Worm (Caenorhabditis elegans) whole organism, mixed stage, embryonic: ENCODE results near the gene C07E3.9.

Source experiments
- M03D4.4 ChIP-seq: sonication (generic microtip); optimal IDR thresholded peaks from 2 replicates; lab custom pipeline; 2017; ENCODE audit warnings: mild to moderate bottlenecking, missing genetic modification characterization, missing compliant biosample characterization
- bed-3 ChIP-seq: fragments of 200-800 bp; sonication (Bioruptor generic); optimal IDR thresholded peaks from 3 replicates; lab custom pipeline; 2018; ENCODE audit warnings: mild to moderate bottlenecking, missing genetic modification characterization, moderate library complexity, missing compliant biosample characterization
- blmp-1 ChIP-seq: fragments of 150-350 bp; optimal IDR thresholded peaks from 2 replicates; lab custom pipeline; 2014; ENCODE audit warnings: missing biosample characterization, missing genetic modification characterization
- ceh-39 ChIP-seq: fragments of 150-350 bp; optimal IDR thresholded peaks from 2 replicates; lab custom pipeline; 2014; ENCODE audit warnings: missing biosample characterization, missing genetic modification characterization
- ceh-43 ChIP-seq: fragments of 200-800 bp; sonication (Bioruptor generic); optimal IDR thresholded peaks from 2 replicates; lab custom pipeline; 2018; ENCODE audit warnings: mild to moderate bottlenecking, missing genetic modification characterization, moderate library complexity, missing compliant biosample characterization
- ceh-83 ChIP-seq: fragments of 200-800 bp; sonication (Bioruptor generic); optimal IDR thresholded peaks from 2 replicates; lab custom pipeline; 2018; ENCODE audit warnings: mild to moderate bottlenecking, missing genetic modification characterization, missing compliant biosample characterization
- ces-1 ChIP-seq: fragments of 150-350 bp; optimal IDR thresholded peaks from 2 replicates; lab custom pipeline; 2014; ENCODE audit warnings: missing biosample characterization, missing genetic modification reagents, missing genetic modification characterization
- cnd-1 ChIP-seq: fragments of 200-800 bp; sonication (Bioruptor generic); optimal IDR thresholded peaks from 2 replicates; lab custom pipeline; 2018; ENCODE audit warnings: mild to moderate bottlenecking, missing genetic modification characterization, missing compliant biosample characterization
- drap-1 ChIP-seq: fragments of 200-800 bp; sonication (Bioruptor generic); optimal IDR thresholded peaks from 3 replicates; lab custom pipeline; 2018; ENCODE audit warnings: mild to moderate bottlenecking, missing genetic modification characterization, missing compliant biosample characterization
- elt-1 ChIP-seq: sonication (generic microtip); optimal IDR thresholded peaks from 2 replicates; lab custom pipeline; 2017; ENCODE audit warnings: missing genetic modification characterization, mild to moderate bottlenecking, missing compliant biosample characterization, antibody characterized with exemption, moderate library complexity, borderline replicate concordance; ENCODE audit not compliant: insufficient read depth
- elt-3 ChIP-seq: fragments of 150-350 bp; optimal IDR thresholded peaks from 2 replicates; lab custom pipeline; 2014; ENCODE audit warnings: missing biosample characterization, missing genetic modification characterization
- flh-1 ChIP-seq: fragments of 200-800 bp; sonication (Bioruptor generic); optimal IDR thresholded peaks from 2 replicates; lab custom pipeline; 2018; ENCODE audit warnings: mild to moderate bottlenecking, missing genetic modification characterization, moderate library complexity, missing compliant biosample characterization
- ham-2 ChIP-seq: fragments of 200-800 bp; sonication (Bioruptor generic); optimal IDR thresholded peaks from 2 replicates; lab custom pipeline; 2018; ENCODE audit warnings: mild to moderate bottlenecking, missing genetic modification characterization, missing compliant biosample characterization
- hlh-1 ChIP-seq: fragments of 150-350 bp; optimal IDR thresholded peaks from 2 replicates; lab custom pipeline; 2014; ENCODE audit warnings: missing biosample characterization, missing genetic modification reagents, missing genetic modification characterization
- lin-13 ChIP-seq: fragments of 150-350 bp; optimal IDR thresholded peaks from 2 replicates; lab custom pipeline; 2014; ENCODE audit warnings: missing biosample characterization, missing genetic modification characterization
- lin-32 ChIP-seq: fragments of 200-800 bp; sonication (Bioruptor generic); optimal IDR thresholded peaks from 2 replicates; lab custom pipeline; 2018; ENCODE audit warnings: mild to moderate bottlenecking, missing genetic modification characterization, missing compliant biosample characterization
- lsy-2 ChIP-seq: fragments of 150-350 bp; optimal IDR thresholded peaks from 2 replicates; lab custom pipeline; 2014; ENCODE audit warnings: missing biosample characterization, missing genetic modification characterization
- mab-5 ChIP-seq: fragments of 150-350 bp; optimal IDR thresholded peaks from 2 replicates; lab custom pipeline; 2014; ENCODE audit warnings: missing biosample characterization, missing genetic modification characterization
- mep-1 ChIP-seq: fragments of 150-350 bp; optimal IDR thresholded peaks from 2 replicates; lab custom pipeline; 2017; ENCODE audit warnings: missing biosample characterization, missing genetic modification reagents, missing genetic modification characterization, inconsistent platforms
- mls-2 ChIP-seq: sonication (generic microtip); optimal IDR thresholded peaks from 2 replicates; lab custom pipeline; 2016; ENCODE audit warnings: mild to moderate bottlenecking, missing genetic modification characterization, moderate library complexity, missing compliant biosample characterization
- nhr-12 ChIP-seq: fragments of 150-350 bp; optimal IDR thresholded peaks from 2 replicates; lab custom pipeline; 2014; ENCODE audit warnings: missing biosample characterization, missing genetic modification characterization
- nhr-2 ChIP-seq: fragments of 150-350 bp; optimal IDR thresholded peaks from 2 replicates; lab custom pipeline; 2014; ENCODE audit warnings: missing biosample characterization, missing genetic modification characterization
- nhr-237 ChIP-seq: fragments of 150-350 bp; optimal IDR thresholded peaks from 2 replicates; lab custom pipeline; 2014; ENCODE audit warnings: missing biosample characterization, missing genetic modification characterization
- nhr-28 ChIP-seq: fragments of 150-350 bp; optimal IDR thresholded peaks from 2 replicates; lab custom pipeline; 2014; ENCODE audit warnings: missing biosample characterization, missing genetic modification characterization
- nhr-76 ChIP-seq: sonication (generic microtip); optimal IDR thresholded peaks from 2 replicates; lab custom pipeline; 2017; ENCODE audit warnings: missing biosample characterization, missing genetic modification characterization
- pha-4 ChIP-seq: fragments of 150-350 bp; optimal IDR thresholded peaks from 2 replicates; lab custom pipeline; 2018; ENCODE audit warnings: missing biosample characterization, missing genetic modification reagents, missing genetic modification characterization
- sem-2 ChIP-seq: fragments of 200-800 bp; sonication (Bioruptor generic); optimal IDR thresholded peaks from 2 replicates; lab custom pipeline; 2018; ENCODE audit warnings: mild to moderate bottlenecking, missing genetic modification characterization, missing compliant biosample characterization
- snpc-4 ChIP-seq: fragments of 150-350 bp; optimal IDR thresholded peaks from 2 replicates; lab custom pipeline; 2014; ENCODE audit warnings: missing biosample characterization, missing genetic modification characterization
- sptf-1 ChIP-seq: sonication (generic microtip); optimal IDR thresholded peaks from 2 replicates; lab custom pipeline; 2017; ENCODE audit warnings: mild to moderate bottlenecking, missing genetic modification characterization, moderate library complexity, missing compliant biosample characterization
- tbx-8 ChIP-seq: fragments of 200-800 bp; sonication (Bioruptor generic); optimal IDR thresholded peaks from 2 replicates; lab custom pipeline; 2018; ENCODE audit warnings: mild to moderate bottlenecking, missing genetic modification characterization, moderate library complexity, missing compliant biosample characterization
- unc-120 ChIP-seq: sonication (generic microtip); optimal IDR thresholded peaks from 2 replicates; lab custom pipeline; 2017; ENCODE audit warnings: missing genetic modification characterization, missing compliant biosample characterization; ENCODE audit not compliant: poor library complexity, severe bottlenecking
- unc-39 ChIP-seq: fragments of 150-350 bp; optimal IDR thresholded peaks from 2 replicates; lab custom pipeline; 2014; ENCODE audit warnings: missing biosample characterization, missing genetic modification characterization
- unc-62 ChIP-seq: fragments of 150-350 bp; optimal IDR thresholded peaks from 2 replicates; lab custom pipeline; 2014; ENCODE audit warnings: missing biosample characterization, missing genetic modification reagents, missing genetic modification characterization
- zip-8 ChIP-seq: fragments of 150-350 bp; optimal IDR thresholded peaks from 2 replicates; lab custom pipeline; 2014; ENCODE audit warnings: missing biosample characterization, missing genetic modification characterization
- ztf-11 ChIP-seq: fragments of 150-350 bp; optimal IDR thresholded peaks from 2 replicates; lab custom pipeline; 2014; ENCODE audit warnings: missing biosample characterization, missing genetic modification characterization

The C07E3.9 gene

DNA sequence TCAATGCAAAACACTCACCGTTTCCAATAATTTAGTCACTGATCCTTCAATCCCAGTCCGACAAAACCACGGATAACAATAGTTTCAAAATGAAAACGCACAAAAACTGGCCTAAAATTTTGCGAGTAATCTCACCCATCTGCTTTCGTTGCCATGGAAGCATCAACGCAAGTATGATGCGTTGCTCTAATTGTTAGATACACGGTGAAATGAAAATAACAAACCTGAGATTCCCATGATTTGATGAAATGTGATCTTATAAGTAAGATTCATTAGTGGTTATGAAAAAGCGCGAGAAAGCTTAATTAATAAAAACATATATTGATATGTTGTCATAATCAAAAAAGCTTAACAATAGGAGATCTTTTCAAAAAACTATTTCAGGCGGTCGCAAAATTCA lies 16.6 kb downstream of the C07E3.9 start, which contains the start of gene ceh-57:
Gene ceh-57 (minus strand): TSS at position 95 of the 400 bp plus-strand sequence.
- TF ChIP-seq sptf-1 (no peak), tbx-8 (GFP tag; lab: Kevin White, UChicago) (no peak), ces-1 (no peak), mep-1 (no peak), blmp-1 (no peak), unc-120 (tag; lab: Kevin White, UChicago) (no peak), elt-3 (tag; lab: Kevin White, UChicago) (no peak), cnd-1 (no peak), nhr-237 (tag; lab: Kevin White, UChicago) (no peak), elt-1 (tag; lab: Kevin White, UChicago) (no peak), drap-1 (no peak), ceh-39 (tag; lab: Kevin White, UChicago) (no peak), unc-62 (GFP tag; lab: Kevin White, UChicago) (no peak), lsy-2 (no peak), nhr-76 (no peak), hlh-1 (no peak), unc-39 (tag; lab: Kevin White, UChicago) (no peak), nhr-12 (tag; lab: Kevin White, UChicago) (no peak)

DNA sequence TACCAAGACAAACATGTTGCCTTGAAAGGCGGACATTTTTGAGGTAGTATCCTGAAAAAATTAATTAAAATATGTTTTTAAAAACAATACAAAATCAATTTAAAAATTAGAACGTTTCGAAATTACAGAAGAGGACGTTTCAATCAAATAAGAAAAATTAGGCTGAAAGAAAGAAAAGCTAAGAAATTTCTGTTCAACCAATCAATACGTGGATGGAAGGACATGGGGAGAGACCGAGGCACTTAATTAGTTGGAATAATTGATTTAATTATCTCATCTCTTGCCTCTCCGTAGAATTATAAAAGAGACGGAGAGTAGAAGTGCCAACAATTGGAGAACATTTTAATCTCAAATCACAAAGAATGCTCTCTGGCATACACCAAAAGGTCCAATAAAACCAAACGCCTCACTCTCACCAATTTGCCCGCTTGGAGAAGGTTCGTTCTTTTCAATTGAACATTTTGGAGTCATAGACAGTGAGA lies 19.0 kb downstream of the C07E3.9 start, which contains the start of gene ceh-58:
Gene ceh-58 (minus strand): TSS at position 51 of the 482 bp plus-strand sequence.
- no peak for TF ChIP-seq pha-4 (tag; lab: Kevin White, UChicago)
- peak; percentile 53 for TF ChIP-seq ceh-43
- TF ChIP-seq tbx-8 (GFP tag; lab: Kevin White, UChicago): no peak
- TF ChIP-seq nhr-237 (tag; lab: Kevin White, UChicago): no peak
- TF ChIP-seq unc-120 (tag; lab: Kevin White, UChicago): no peak
- peak; percentile 98 for TF ChIP-seq ces-1

DNA sequence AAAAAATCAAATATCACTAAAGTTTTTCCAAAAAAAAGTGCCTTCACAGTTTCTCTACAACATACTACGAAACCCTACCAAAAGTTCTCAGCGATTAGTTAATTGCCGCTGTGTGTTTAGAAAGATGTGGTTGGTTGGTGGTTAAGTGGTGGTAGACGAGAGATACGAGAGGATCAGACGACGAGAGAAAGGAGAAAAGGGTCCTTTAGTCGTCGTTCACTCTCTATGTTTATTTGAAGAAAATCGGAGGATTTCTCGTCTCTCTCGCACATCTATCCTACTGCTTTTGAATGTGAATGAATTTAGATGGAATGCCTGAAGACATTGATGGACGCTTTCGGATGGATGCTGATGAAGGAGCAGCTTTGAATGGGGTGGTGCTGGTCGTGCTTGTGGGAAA lies 20.3 kb downstream of the C07E3.9 start:
- TF ChIP-seq nhr-76: no peak
- TF ChIP-seq unc-39 (tag; lab: Kevin White, UChicago): no peak
- no peak for TF ChIP-seq sptf-1
- no peak for TF ChIP-seq sem-2
- TF ChIP-seq blmp-1: no peak
- no peak for TF ChIP-seq nhr-12 (tag; lab: Kevin White, UChicago)
- no peak for TF ChIP-seq lin-32 (GFP tag; lab: Kevin White, UChicago)
- no peak for TF ChIP-seq cnd-1
- peak; percentile 71 for TF ChIP-seq ces-1
- no peak for TF ChIP-seq ceh-39 (tag; lab: Kevin White, UChicago)
- TF ChIP-seq ztf-11 (tag; lab: Kevin White, UChicago): no peak
- TF ChIP-seq nhr-28: no peak
- no peak for TF ChIP-seq mep-1
- TF ChIP-seq ham-2 (GFP tag; lab: Kevin White, UChicago): no peak
- no peak for TF ChIP-seq flh-1 (GFP tag; lab: Kevin White, UChicago)
- TF ChIP-seq ceh-43: no peak
- no peak for TF ChIP-seq snpc-4
- peak; percentile 18 for TF ChIP-seq mab-5 (tag; lab: Kevin White, UChicago)
- no peak for TF ChIP-seq ceh-83 (GFP tag; lab: Kevin White, UChicago)
- TF ChIP-seq lin-13 (tag; lab: Kevin White, UChicago): no peak
- TF ChIP-seq hlh-1: peak; percentile 36
- no peak for TF ChIP-seq zip-8 (tag; lab: Kevin White, UChicago)
- no peak for TF ChIP-seq elt-1 (tag; lab: Kevin White, UChicago)
- TF ChIP-seq elt-3 (tag; lab: Kevin White, UChicago): no peak
- TF ChIP-seq unc-120 (tag; lab: Kevin White, UChicago): peak; percentile 14
- no peak for TF ChIP-seq lsy-2
- TF ChIP-seq pha-4 (tag; lab: Kevin White, UChicago): no peak
- TF ChIP-seq nhr-2 (tag; lab: Kevin White, UChicago): no peak
- no peak for TF ChIP-seq nhr-237 (tag; lab: Kevin White, UChicago)
- TF ChIP-seq unc-62 (GFP tag; lab: Kevin White, UChicago): no peak
- no peak for TF ChIP-seq mls-2 (tag; lab: Kevin White, UChicago)
- no peak for TF ChIP-seq bed-3 (GFP tag; lab: Kevin White, UChicago)

DNA sequence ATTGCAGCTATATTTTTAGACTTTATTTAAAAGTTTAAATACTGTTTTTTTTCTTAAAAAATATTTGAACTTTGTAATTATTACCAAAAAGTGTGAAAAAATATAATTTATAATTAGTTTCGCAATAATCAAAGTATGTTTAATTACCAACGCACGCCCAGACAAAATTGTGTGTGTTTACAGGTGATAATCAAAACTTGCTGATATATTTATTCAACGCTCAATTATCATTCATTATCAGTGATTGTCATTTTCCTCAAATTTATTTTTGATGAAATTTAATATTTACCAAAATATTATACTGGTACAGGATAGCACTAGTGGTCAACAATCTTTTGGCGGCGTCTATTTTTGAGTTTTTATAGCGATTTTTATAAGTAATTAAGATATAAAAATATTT lies 22.5 kb downstream of the C07E3.9 start:
- TF ChIP-seq ham-2 (GFP tag; lab: Kevin White, UChicago) (no peak), mab-5 (tag; lab: Kevin White, UChicago) (no peak), hlh-1 (no peak), nhr-2 (tag; lab: Kevin White, UChicago) (no peak), nhr-12 (tag; lab: Kevin White, UChicago) (no peak), cnd-1 (no peak), ztf-11 (tag; lab: Kevin White, UChicago) (no peak), ceh-39 (tag; lab: Kevin White, UChicago) (no peak), unc-39 (tag; lab: Kevin White, UChicago) (no peak), sem-2 (no peak), nhr-76 (no peak), flh-1 (GFP tag; lab: Kevin White, UChicago) (no peak), lin-32 (GFP tag; lab: Kevin White, UChicago) (no peak), elt-3 (tag; lab: Kevin White, UChicago) (no peak), bed-3 (GFP tag; lab: Kevin White, UChicago) (no peak), drap-1 (no peak), M03D4.4 (tag; lab: Kevin White, UChicago) (no peak), lin-13 (tag; lab: Kevin White, UChicago) (no peak)
- TF ChIP-seq, all 35 proteins: peak for 0
